Worm (Caenorhabditis elegans): ENCODE data around the gene srab-6.

The srab-6 gene

ce11 chrV:3194952-3195450, 43.2 kb upstream of the srab-6 start, which contains the start of gene Y73C8B.2 (continued):
- TF ChIP-seq zip-4 (GFP tag; optimal IDR thresholded peaks at IDR 0.05) (no peak), lsy-2 (tag; optimal IDR thresholded peaks at IDR 0.05) (peak in 1 of 2 experiments; percentile 45), nhr-76 (tag; optimal IDR thresholded peaks at IDR 0.05) (no peak), ets-5 (GFP tag; IDR thresholded peaks at IDR 0.05) (no peak), nhr-28 (tag; optimal IDR thresholded peaks at IDR 0.05) (no peak), lin-13 (GFP tag; optimal IDR thresholded peaks at IDR 0.05) (no peak), nhr-71 (tag; optimal IDR thresholded peaks at IDR 0.05) (peak; percentile 39), dpl-1 (GFP tag; optimal IDR thresholded peaks at IDR 0.05) (peak in 1 of 3 experiments; percentile 67), C34B4.2 (tag; optimal IDR thresholded peaks at IDR 0.05) (no peak), fos-1 (tag; optimal IDR thresholded peaks at IDR 0.05) (no peak), zag-1 (tag; optimal IDR thresholded peaks at IDR 0.05) (no peak), elt-2 (tag; optimal IDR thresholded peaks at IDR 0.05) (no peak), isw-1 (GFP tag; IDR thresholded peaks at IDR 0.05) (no peak), nhr-90 (tag; optimal IDR thresholded peaks at IDR 0.05; ENCODE audit: poor library complexity) (no peak), fkh-4 (tag; optimal IDR thresholded peaks at IDR 0.05; ENCODE audit: borderline replicate concordance) (no peak), grh-1 (GFP tag; IDR thresholded peaks at IDR 0.05) (no peak), snu-23 (GFP tag; optimal IDR thresholded peaks at IDR 0.05) (peak; percentile 28), irx-1 (tag; optimal IDR thresholded peaks at IDR 0.05) (peak; percentile 3), egl-27 (tag; optimal IDR thresholded peaks at IDR 0.05) (no peak), lin-15B (tag; optimal IDR thresholded peaks at IDR 0.05) (peak; percentile 23), C16A3.4 (tag; optimal IDR thresholded peaks at IDR 0.05) (peak; percentile 22), nhr-237 (tag; optimal IDR thresholded peaks at IDR 0.05) (no peak), lir-3 (tag; optimal IDR thresholded peaks at IDR 0.05; ENCODE audit: poor library complexity) (no peak), ztf-11 (tag; optimal IDR thresholded peaks at IDR 0.05) (no peak), unc-30 (tag; optimal IDR thresholded peaks at IDR 0.05) (no peak), nhr-12 (tag; optimal IDR thresholded peaks at IDR 0.05) (no peak), sox-4 (tag; optimal IDR thresholded peaks at IDR 0.05) (no peak), tbx-2 (tag; optimal IDR thresholded peaks at IDR 0.05) (peak; percentile 28), ceh-8 (GFP tag; optimal IDR thresholded peaks at IDR 0.05) (no peak), nhr-85 (tag) (peak; percentile 45), snpc-4 (tag; optimal IDR thresholded peaks at IDR 0.05) (no peak), nhr-77 (tag; optimal IDR thresholded peaks at IDR 0.05) (no peak), skn-1 (tag; optimal IDR thresholded peaks at IDR 0.05) (peak; percentile 11), egl-13 (tag; optimal IDR thresholded peaks at IDR 0.05) (no peak), hpl-2 (GFP tag; optimal IDR thresholded peaks at IDR 0.05) (no peak), pqm-1 (tag; optimal IDR thresholded peaks at IDR 0.05) (no peak), lin-14 (GFP tag; optimal IDR thresholded peaks at IDR 0.05) (peak; percentile 76), mef-2 (tag; optimal IDR thresholded peaks at IDR 0.05) (no peak), ceh-63 (GFP tag; optimal IDR thresholded peaks at IDR 0.05) (no peak), ztf-4 (tag; optimal IDR thresholded peaks at IDR 0.05) (no peak), ceh-82 (tag; optimal IDR thresholded peaks at IDR 0.05) (no peak), C04F5.9 (tag; optimal IDR thresholded peaks at IDR 0.05) (no peak), ceh-90 (tag; optimal IDR thresholded peaks at IDR 0.05) (no peak), alr-1 (tag; optimal IDR thresholded peaks at IDR 0.05; ENCODE audit: borderline replicate concordance) (no peak), nhr-11 (tag; optimal IDR thresholded peaks at IDR 0.05) (no peak), efl-1 (optimal IDR thresholded peaks at IDR 0.05) (peak; percentile 17 to 35), efl-1 (GFP tag; optimal IDR thresholded peaks at IDR 0.05 in 1 of 2) (peak; percentile 31 to 45), vab-15 (tag; optimal IDR thresholded peaks at IDR 0.05) (no peak), fkh-8 (tag; optimal IDR thresholded peaks at IDR 0.05) (no peak)

Data from whole organism, L1 larva.